Worm (Caenorhabditis elegans): ENCODE data around the gene C39B5.6.

DNA sequence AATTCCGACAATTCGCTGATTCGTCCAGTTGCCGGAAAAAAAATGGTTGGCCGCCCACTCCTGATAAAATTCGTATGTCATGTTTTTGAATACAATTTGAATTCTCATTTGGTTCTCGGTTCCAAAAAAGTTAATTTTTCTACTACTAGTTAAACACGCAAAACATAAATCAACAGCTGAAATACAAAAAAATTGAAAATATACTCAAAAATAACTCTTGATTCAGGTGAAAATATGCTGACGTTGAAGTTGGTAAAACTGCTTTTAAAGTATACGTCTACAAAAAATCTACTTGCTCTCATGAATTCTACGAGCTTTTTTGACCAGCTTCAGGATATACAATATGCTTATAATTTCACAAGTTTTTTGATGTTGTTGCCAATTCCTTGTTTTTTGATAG lies 42.7 kb downstream of the C39B5.6 start, which contains the start of gene srz-56:
- no peak for TF ChIP-seq hmg-4 (GFP tag; optimal IDR thresholded peaks at IDR 0.05)
- TF ChIP-seq ama-1 (optimal IDR thresholded peaks at IDR 0.05): no peak
- no peak for TF ChIP-seq ceh-13 (GFP tag; optimal IDR thresholded peaks at IDR 0.05)
- TF ChIP-seq ets-7 (tag; optimal IDR thresholded peaks at IDR 0.05): no peak
- TF ChIP-seq pes-1 (GFP tag; IDR thresholded peaks at IDR 0.05): no peak
- no peak for TF ChIP-seq F13C5.2 (tag; optimal IDR thresholded peaks at IDR 0.05)
- no peak for TF ChIP-seq hnd-1 (tag; optimal IDR thresholded peaks at IDR 0.05)
- TF ChIP-seq scrt-1 (GFP tag; IDR thresholded peaks at IDR 0.05): no peak
- no peak for TF ChIP-seq tbx-37 (GFP tag; conservative IDR thresholded peaks at IDR 0.05)
- no peak for TF ChIP-seq flt-1 (GFP tag; IDR thresholded peaks at IDR 0.05)
- TF ChIP-seq tra-4 (tag; optimal IDR thresholded peaks at IDR 0.05): no peak
- no peak for TF ChIP-seq hmbx-1 (tag; optimal IDR thresholded peaks at IDR 0.05)
- no peak for TF ChIP-seq aly-1 (tag; optimal IDR thresholded peaks at IDR 0.05)
- TF ChIP-seq sea-1 (GFP tag; conservative IDR thresholded peaks at IDR 0.05): no peak

All from whole organism, early embryonic.